Fruit fly (Drosophila melanogaster) whole organism, adult: ENCODE data around the gene sturkopf.

Experiments used
- CG12768 ChIP-seq: fragments of 200-800 bp; sonication (Bioruptor generic); optimal IDR thresholded peaks from 2 replicates; lab custom pipeline; 2017; ENCODE audit warnings: missing biosample characterization, missing genetic modification characterization, mild to moderate bottlenecking, moderate library complexity, missing genetic modification reagents
- CG33017 ChIP-seq: fragments of 200-800 bp; sonication (Bioruptor generic); optimal IDR thresholded peaks from 2 replicates; lab custom pipeline; 2018; ENCODE audit warnings: missing biosample characterization, mild to moderate bottlenecking, missing genetic modification characterization, moderate library complexity
- cic ChIP-seq: fragments of 200-800 bp; sonication (Bioruptor generic); optimal IDR thresholded peaks from 2 replicates; lab custom pipeline; 2017; ENCODE audit warnings: missing biosample characterization, mild to moderate bottlenecking, missing genetic modification characterization, moderate library complexity
- kay ChIP-seq: fragments of 200-800 bp; sonication (Bioruptor generic); peaks from one replicate; lab custom pipeline; 2016; ENCODE audit warnings: missing biosample characterization, missing genetic modification characterization, borderline replicate concordance
- ovo ChIP-seq: fragments of 200-800 bp; sonication (Bioruptor generic); optimal IDR thresholded peaks from 2 replicates; lab custom pipeline; 2016; ENCODE audit warnings: missing biosample characterization, missing genetic modification characterization

DNA sequence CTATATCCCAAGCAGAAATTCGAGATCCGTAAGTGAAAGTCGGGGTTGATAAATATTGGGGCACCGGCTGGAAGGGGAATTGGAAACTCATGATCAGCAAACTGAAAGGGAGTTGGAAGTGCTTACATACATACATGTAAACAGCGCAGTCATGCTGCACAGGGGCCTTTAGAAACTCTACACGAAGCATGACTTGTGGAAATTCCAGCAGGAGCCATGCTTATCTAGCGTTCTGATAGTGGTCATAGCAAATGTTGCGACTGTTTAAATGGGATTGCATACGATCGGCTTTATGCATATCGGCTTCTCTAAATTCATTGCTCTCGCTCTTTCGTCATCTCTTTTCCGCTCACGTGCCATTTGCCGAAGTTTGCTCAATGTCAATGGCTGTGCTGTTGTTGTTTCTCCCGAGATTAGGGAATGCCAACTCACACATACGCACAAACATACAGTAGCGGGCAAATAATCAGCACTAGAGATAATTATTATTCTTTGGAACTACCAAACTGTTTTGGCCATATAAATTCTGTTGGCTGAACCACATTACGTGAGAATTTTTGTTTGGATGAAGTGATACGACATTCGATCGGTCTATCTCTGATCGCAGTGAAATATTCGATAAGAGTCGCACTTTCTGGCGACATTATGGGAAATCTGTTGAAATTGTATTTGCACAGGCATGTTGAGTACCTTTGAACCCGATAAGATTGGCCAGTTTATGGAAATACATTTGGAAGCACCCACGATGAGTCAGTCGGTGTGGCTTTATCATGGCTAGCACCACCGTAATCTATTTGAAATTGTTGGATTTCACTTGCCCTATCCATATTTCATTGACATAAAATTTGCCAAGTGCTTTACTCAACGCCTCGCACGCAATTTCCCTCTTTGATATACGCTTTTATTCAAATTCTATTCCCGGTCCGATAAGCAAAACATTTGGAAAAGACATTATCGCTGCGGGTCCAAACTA lies 23.1 kb upstream of the sturkopf start:
- TF ChIP-seq CG33017 (tag; lab: Kevin White, UChicago): no peak
- no peak for TF ChIP-seq CG12768 (GFP tag; lab: Kevin White, UChicago)
- no peak for TF ChIP-seq cic
- TF ChIP-seq ovo: no peak
- no peak for TF ChIP-seq kay (GFP tag; lab: Kevin White, UChicago)
